Fruit fly (Drosophila melanogaster) whole organism, pupa: ENCODE results near the gene Npc2c.

Experiments used
- CG10348 ChIP-seq: fragments of 200-800 bp; sonication (Bioruptor generic); IDR thresholded peaks from 2 replicates; pipeline ENCODE4 v1.3.6; 2022; ENCODE audit warnings: missing biosample characterization, missing genetic modification characterization
- CG12605 ChIP-seq: fragments of 200-800 bp; sonication (Bioruptor generic); IDR thresholded peaks from 2 replicates; pipeline ENCODE4 v1.3.6; 2022; ENCODE audit warnings: missing biosample characterization, missing genetic modification characterization
- CG13204 ChIP-seq: fragments of 200-800 bp; sonication (Bioruptor generic); optimal IDR thresholded peaks from 2 replicates; lab custom pipeline; 2018; ENCODE audit warnings: missing biosample characterization, mild to moderate bottlenecking, missing genetic modification characterization, moderate library complexity
- CG14655 ChIP-seq: fragments of 200-800 bp; sonication (Bioruptor generic); optimal IDR thresholded peaks from 3 replicates; lab custom pipeline; 2017; ENCODE audit warnings: mild to moderate bottlenecking, missing biosample characterization, missing genetic modification reagents, missing genetic modification characterization
- CG15710 ChIP-seq: fragments of 200-800 bp; sonication (Bioruptor generic); optimal IDR thresholded peaks from 2 replicates; lab custom pipeline; 2018; ENCODE audit warnings: missing biosample characterization, mild to moderate bottlenecking, missing genetic modification characterization, moderate library complexity
- CG17806 ChIP-seq: fragments of 200-800 bp; sonication (Bioruptor generic); optimal IDR thresholded peaks from 2 replicates; lab custom pipeline; 2018; ENCODE audit warnings: missing biosample characterization, mild to moderate bottlenecking, missing genetic modification characterization, moderate library complexity
- CG32121 ChIP-seq: fragments of 200-800 bp; sonication (Bioruptor generic); IDR thresholded peaks from 2 replicates; pipeline ENCODE4 v1.3.6; 2022; ENCODE audit warnings: missing biosample characterization, missing genetic modification characterization
- CG34367 ChIP-seq: fragments of 200-800 bp; sonication (Bioruptor generic); optimal IDR thresholded peaks from 2 replicates; lab custom pipeline; 2018; ENCODE audit warnings: missing biosample characterization, mild to moderate bottlenecking, missing genetic modification characterization
- CG4496 ChIP-seq: fragments of 200-800 bp; sonication (Bioruptor generic); IDR thresholded peaks from 3 replicates; pipeline ENCODE4 v1.3.6; 2022; ENCODE audit warnings: missing biosample characterization, missing genetic modification characterization
- CG8159 ChIP-seq: fragments of 200-800 bp; sonication (Bioruptor generic); optimal IDR thresholded peaks from 3 replicates; lab custom pipeline; 2018; ENCODE audit warnings: missing biosample characterization, mild to moderate bottlenecking, missing genetic modification characterization, moderate library complexity
- CG8301 ChIP-seq: fragments of 200-800 bp; sonication (Bioruptor generic); optimal IDR thresholded peaks from 2 replicates; lab custom pipeline; 2018; ENCODE audit warnings: missing biosample characterization, mild to moderate bottlenecking, missing genetic modification characterization
- CG9948 ChIP-seq: fragments of 200-800 bp; sonication (Bioruptor generic); optimal IDR thresholded peaks from 2 replicates; lab custom pipeline; 2018; ENCODE audit warnings: missing biosample characterization, mild to moderate bottlenecking, missing genetic modification characterization, moderate library complexity
- D1 ChIP-seq: fragments of 200-800 bp; sonication (Bioruptor generic); optimal IDR thresholded peaks from 2 replicates; lab custom pipeline; 2018; ENCODE audit warnings: missing biosample characterization, mild to moderate bottlenecking, missing genetic modification characterization, moderate library complexity
- EcR ChIP-seq: fragments of 200-800 bp; sonication (Bioruptor generic); optimal IDR thresholded peaks from 3 replicates; lab custom pipeline; 2019; ENCODE audit warnings: missing biosample characterization, missing genetic modification characterization, mild to moderate bottlenecking, moderate library complexity, missing genetic modification reagents
- Ets98B ChIP-seq: fragments of 200-800 bp; sonication (Bioruptor generic); IDR thresholded peaks from 2 replicates; pipeline ENCODE4 v1.3.6; 2022; ENCODE audit warnings: missing biosample characterization, missing genetic modification characterization
- Pif1A ChIP-seq: fragments of 200-800 bp; sonication (Bioruptor generic); optimal IDR thresholded peaks from 3 replicates; lab custom pipeline; 2016; ENCODE audit warnings: missing biosample characterization, missing genetic modification characterization
- Pif1B ChIP-seq: fragments of 200-800 bp; sonication (Bioruptor generic); optimal IDR thresholded peaks from 3 replicates; lab custom pipeline; 2016; ENCODE audit warnings: missing biosample characterization, missing genetic modification characterization
- Snoo ChIP-seq: fragments of 200-800 bp; sonication (Bioruptor generic); optimal IDR thresholded peaks from 3 replicates; lab custom pipeline; 2017; ENCODE audit warnings: missing biosample characterization, mild to moderate bottlenecking, missing genetic modification characterization, inconsistent platforms
- fd96Ca ChIP-seq: fragments of 200-800 bp; sonication (Bioruptor generic); IDR thresholded peaks from 3 replicates; pipeline ENCODE4 v1.3.6; 2022; ENCODE audit warnings: missing biosample characterization, missing genetic modification characterization
- gl ChIP-seq: fragments of 200-800 bp; sonication (Bioruptor generic); optimal IDR thresholded peaks from 2 replicates; lab custom pipeline; 2018; ENCODE audit warnings: missing biosample characterization, mild to moderate bottlenecking, missing genetic modification characterization
- rn ChIP-seq: fragments of 200-800 bp; sonication (Bioruptor generic); IDR thresholded peaks from 2 replicates; pipeline ENCODE4 v1.3.6; 2022; ENCODE audit warnings: missing biosample characterization, missing genetic modification characterization

The Npc2c gene

dm6 chr3R:10035765-10036164, 24.3 kb upstream of the Npc2c start:
- TF ChIP-seq EcR (GFP tag; lab: Kevin White, UChicago) = no peak
- TF ChIP-seq CG10348 (GFP tag; lab: Robert Waterston, UW) = no peak
- no peak for TF ChIP-seq Snoo (tag; lab: Kevin White, UChicago)
- TF ChIP-seq Pif1A (GFP tag; lab: Kevin White, UChicago) = no peak
- no peak for TF ChIP-seq Ets98B
- no peak for TF ChIP-seq D1 (tag; lab: Kevin White, UChicago)
- no peak for TF ChIP-seq CG17806 (tag; lab: Kevin White, UChicago)
- TF ChIP-seq rn (GFP tag; lab: Robert Waterston, UW) = no peak
- no peak for TF ChIP-seq gl (tag; lab: Kevin White, UChicago)
- TF ChIP-seq CG14655 = no peak
- no peak for TF ChIP-seq Pif1B (GFP tag; lab: Kevin White, UChicago)
- TF ChIP-seq CG15710 (tag; lab: Kevin White, UChicago) = no peak
- TF ChIP-seq CG13204 (GFP tag; lab: Kevin White, UChicago) = no peak
- TF ChIP-seq fd96Ca (GFP tag; lab: Robert Waterston, UW) = no peak
- TF ChIP-seq CG8159 (tag; lab: Kevin White, UChicago) = no peak
- TF ChIP-seq CG32121 = no peak
- TF ChIP-seq, all 21 proteins: peak for 0

dm6 chr3R:10039188-10039587, 20.9 kb upstream of the Npc2c start:
- TF ChIP-seq rn (GFP tag; lab: Robert Waterston, UW) (no peak), CG14655 (no peak), EcR (GFP tag; lab: Kevin White, UChicago) (peak; percentile 92)

- TF ChIP-seq EcR (GFP tag; lab: Kevin White, UChicago) = peak; percentile 95
- no peak for TF ChIP-seq CG4496
These were observed 19.5 kb upstream of the Npc2c start for dm6 chr3R:10040505-10040904.

dm6 chr3R:10042024-10042663, 17.9 kb upstream of the Npc2c start:
- TF ChIP-seq CG9948 (tag; lab: Kevin White, UChicago) = no peak
- TF ChIP-seq CG8301 (tag; lab: Kevin White, UChicago) = no peak
- no peak for TF ChIP-seq Pif1A (GFP tag; lab: Kevin White, UChicago)
- no peak for TF ChIP-seq rn (GFP tag; lab: Robert Waterston, UW)
- no peak for TF ChIP-seq CG4496
- TF ChIP-seq fd96Ca (GFP tag; lab: Robert Waterston, UW) = no peak
- no peak for TF ChIP-seq CG14655
- TF ChIP-seq CG10348 (GFP tag; lab: Robert Waterston, UW) = no peak
- no peak for TF ChIP-seq Ets98B
- no peak for TF ChIP-seq EcR (GFP tag; lab: Kevin White, UChicago)
- no peak for TF ChIP-seq Pif1B (GFP tag; lab: Kevin White, UChicago)
- TF ChIP-seq CG12605 (GFP tag; lab: Robert Waterston, UW) = no peak
- no peak for TF ChIP-seq CG34367 (tag; lab: Kevin White, UChicago)
- no peak for TF ChIP-seq CG15710 (tag; lab: Kevin White, UChicago)
- TF ChIP-seq CG17806 (tag; lab: Kevin White, UChicago) = no peak
- no peak for TF ChIP-seq Snoo (tag; lab: Kevin White, UChicago)

dm6 chr3R:10042664-10043372, 17.2 kb upstream of the Npc2c start, which contains the start of the genes Mical and CG3909:
Mical (minus strand) TSS chr3R:10042895.
CG3909 (plus strand) TSS chr3R:10043270.
- TF ChIP-seq CG32121 (peak; percentile 84), CG34367 (tag; lab: Kevin White, UChicago) (peak; percentile 67), gl (tag; lab: Kevin White, UChicago) (no peak), fd96Ca (GFP tag; lab: Robert Waterston, UW) (no peak), CG17806 (tag; lab: Kevin White, UChicago) (peak; percentile 76), D1 (tag; lab: Kevin White, UChicago) (peak; percentile 77), CG9948 (tag; lab: Kevin White, UChicago) (peak; percentile 78), CG8301 (tag; lab: Kevin White, UChicago) (peak; percentile 61), rn (GFP tag; lab: Robert Waterston, UW) (peak; percentile 76), Pif1A (GFP tag; lab: Kevin White, UChicago) (no peak), Ets98B (peak; percentile 83), CG13204 (GFP tag; lab: Kevin White, UChicago) (no peak), CG12605 (GFP tag; lab: Robert Waterston, UW) (peak; percentile 86), Snoo (tag; lab: Kevin White, UChicago) (peak; percentile 68), CG15710 (tag; lab: Kevin White, UChicago) (peak; percentile 77), CG4496 (peak; percentile 89), CG14655 (no peak), Pif1B (GFP tag; lab: Kevin White, UChicago) (peak; percentile 55), EcR (GFP tag; lab: Kevin White, UChicago) (peak; percentile 4), CG10348 (GFP tag; lab: Robert Waterston, UW) (no peak), CG8159 (tag; lab: Kevin White, UChicago) (peak; percentile 83)

dm6 chr3R:10045343-10045742, 14.7 kb upstream of the Npc2c start, which contains the start of the genes CG11722 and mtTFB2:
CG11722 (minus strand) TSS chr3R:10045542.
mtTFB2 (plus strand) TSS chr3R:10045574.
- TF ChIP-seq CG8159 (tag; lab: Kevin White, UChicago) = no peak
- no peak for TF ChIP-seq D1 (tag; lab: Kevin White, UChicago)
- no peak for TF ChIP-seq Ets98B
- TF ChIP-seq CG9948 (tag; lab: Kevin White, UChicago) = no peak
- no peak for TF ChIP-seq CG8301 (tag; lab: Kevin White, UChicago)
- TF ChIP-seq rn (GFP tag; lab: Robert Waterston, UW) = no peak
- no peak for TF ChIP-seq CG32121
